Fruit fly (Drosophila melanogaster) whole organism, wandering third instar larva: ENCODE data around the gene CG10175.

Experiments used
- CG32264 ChIP-seq: fragments of 200-800 bp; sonication (Bioruptor generic); optimal IDR thresholded peaks from 2 replicates; lab custom pipeline; 2016; ENCODE audit warnings: missing biosample characterization, missing genetic modification characterization
- CG9705 ChIP-seq: fragments of 200-800 bp; sonication (Bioruptor generic); optimal IDR thresholded peaks from 2 replicates; lab custom pipeline; 2018; ENCODE audit warnings: missing biosample characterization, mild to moderate bottlenecking, missing genetic modification characterization
- CrebA ChIP-seq: fragments of 200-800 bp; sonication (Bioruptor generic); optimal IDR thresholded peaks from 2 replicates; lab custom pipeline; 2016; ENCODE audit warnings: missing biosample characterization, mild to moderate bottlenecking, missing genetic modification characterization, borderline replicate concordance
- Dfd ChIP-seq: fragments of >200 bp; optimal IDR thresholded peaks from 2 replicates; lab custom pipeline; 2017; ENCODE audit warnings: missing biosample characterization, missing genetic modification characterization
- Dif ChIP-seq: fragments of 200-275, 200-300 bp; sonication (Bioruptor generic); optimal IDR thresholded peaks from 2 replicates; lab custom pipeline; 2018; ENCODE audit warnings: missing biosample characterization, missing genetic modification characterization; ENCODE audit not compliant: partially characterized antibody
- HLH106 ChIP-seq: fragments of 200-800 bp; optimal IDR thresholded peaks from 3 replicates; lab custom pipeline; 2019; ENCODE audit warnings: missing biosample characterization, mild to moderate bottlenecking, missing genetic modification characterization, moderate library complexity
- Hnf4 ChIP-seq: fragments of 200-800 bp; sonication (Bioruptor generic); optimal IDR thresholded peaks from 2 replicates; lab custom pipeline; 2016; ENCODE audit warnings: missing biosample characterization, mild to moderate bottlenecking, missing genetic modification characterization
- Hr78 ChIP-seq: fragments of >200 bp; optimal IDR thresholded peaks from 2 replicates; lab custom pipeline; 2017; ENCODE audit warnings: missing biosample characterization, missing genetic modification characterization
- Hr83 ChIP-seq: fragments of 200-300 bp; sonication (Bioruptor generic); optimal IDR thresholded peaks from 2 replicates; lab custom pipeline; 2016; ENCODE audit warnings: missing biosample characterization, mild to moderate bottlenecking, missing genetic modification characterization, moderate library complexity; ENCODE audit not compliant: poor library complexity, severe bottlenecking
- Jra ChIP-seq: sonication (Bioruptor generic); optimal IDR thresholded peaks from 2 replicates; lab custom pipeline; 2016; ENCODE audit warnings: missing biosample characterization, missing genetic modification characterization
- Mio ChIP-seq: sonication (Bioruptor generic); optimal IDR thresholded peaks from 2 replicates; lab custom pipeline; 2016; ENCODE audit warnings: missing biosample characterization, missing genetic modification characterization
- Myc ChIP-seq: fragments of >200 bp; optimal IDR thresholded peaks from 2 replicates; lab custom pipeline; 2017
- OdsH ChIP-seq: fragments of 200-800 bp; sonication (Bioruptor generic); optimal IDR thresholded peaks from 2 replicates; lab custom pipeline; 2016; ENCODE audit warnings: missing biosample characterization, mild to moderate bottlenecking, missing genetic modification characterization
- Rel ChIP-seq, 2 experiments: fragments of 200-800 bp; sonication (Bioruptor generic) in 1 of 2; optimal IDR thresholded peaks; 2 replicates in 1 of 2; 3 replicates in 1 of 2; lab custom pipeline; 2016 to 2019; ENCODE audit warnings: mild to moderate bottlenecking in 2 of 2, missing biosample characterization in 2 of 2, missing genetic modification characterization in 2 of 2, moderate library complexity in 1 of 2
- Sp1 ChIP-seq: fragments of 200-800 bp; sonication (Bioruptor generic); optimal IDR thresholded peaks from 3 replicates; lab custom pipeline; 2019; ENCODE audit warnings: missing biosample characterization, mild to moderate bottlenecking, missing genetic modification characterization, moderate library complexity
- Vsx2 ChIP-seq: fragments of 200-300, 225-300 bp; sonication (Bioruptor generic); optimal IDR thresholded peaks from 2 replicates; lab custom pipeline; 2018; ENCODE audit warnings: missing biosample characterization, missing genetic modification characterization; ENCODE audit not compliant: partially characterized antibody
- br ChIP-seq: fragments of 200-800 bp; sonication (Bioruptor generic); optimal IDR thresholded peaks from 2 replicates; lab custom pipeline; 2016; ENCODE audit warnings: missing biosample characterization, missing genetic modification characterization
- brk ChIP-seq: fragments of 200-800 bp; sonication (Bioruptor generic); optimal IDR thresholded peaks from 2 replicates; lab custom pipeline; 2016; ENCODE audit warnings: missing biosample characterization, mild to moderate bottlenecking, missing genetic modification characterization
- dl ChIP-seq, 2 experiments: fragments of 175-275, 200-275 bp in 1 of 2; fragments of 200-275 bp in 1 of 2; sonication (Bioruptor generic); optimal IDR thresholded peaks; lab custom pipeline; 2018; ENCODE audit warnings: mild to moderate bottlenecking in 2 of 2, missing biosample characterization in 2 of 2, missing genetic modification characterization in 2 of 2, moderate library complexity in 2 of 2; ENCODE audit not compliant: partially characterized antibody in 2 of 2, insufficient read depth in 1 of 2
- dmrt93B ChIP-seq: fragments of 200-800 bp; sonication (Bioruptor generic); optimal IDR thresholded peaks from 2 replicates; lab custom pipeline; 2018; ENCODE audit warnings: missing biosample characterization, mild to moderate bottlenecking, missing genetic modification characterization
- ey ChIP-seq: fragments of 200-800 bp; sonication (Bioruptor generic); optimal IDR thresholded peaks from 2 replicates; lab custom pipeline; 2016; ENCODE audit warnings: missing biosample characterization, missing genetic modification characterization
- foxo ChIP-seq, 2 experiments: fragments of 200-800 bp; sonication (Bioruptor generic); optimal IDR thresholded peaks; 2 replicates in 1 of 2; 3 replicates in 1 of 2; lab custom pipeline; 2016 to 2017; ENCODE audit warnings: missing biosample characterization in 2 of 2, missing genetic modification characterization in 2 of 2
- fru ChIP-seq: fragments of 200-800 bp; sonication (Bioruptor generic); optimal IDR thresholded peaks from 3 replicates; lab custom pipeline; 2016; ENCODE audit warnings: missing biosample characterization, mild to moderate bottlenecking, missing genetic modification characterization
- h ChIP-seq: fragments of 200-800 bp; sonication (Bioruptor generic); optimal IDR thresholded peaks from 3 replicates; lab custom pipeline; 2016; ENCODE audit warnings: missing biosample characterization, mild to moderate bottlenecking, missing genetic modification characterization
- lola ChIP-seq: fragments of >200 bp; optimal IDR thresholded peaks from 2 replicates; lab custom pipeline; 2017; ENCODE audit warnings: missing biosample characterization, missing genetic modification characterization
- pan ChIP-seq: fragments of >200 bp; optimal IDR thresholded peaks from 2 replicates; lab custom pipeline; 2017
- psq ChIP-seq: fragments of 200-800 bp; sonication (Bioruptor generic); optimal IDR thresholded peaks from 3 replicates; lab custom pipeline; 2017; ENCODE audit warnings: missing biosample characterization, mild to moderate bottlenecking, missing genetic modification characterization, moderate library complexity
- rgr ChIP-seq: fragments of 200-800 bp; sonication (Bioruptor generic); optimal IDR thresholded peaks from 3 replicates; lab custom pipeline; 2016; ENCODE audit warnings: missing biosample characterization, mild to moderate bottlenecking, missing genetic modification characterization
- sv ChIP-seq: fragments of 200-800 bp; sonication (Bioruptor generic); optimal IDR thresholded peaks from 3 replicates; lab custom pipeline; 2016; ENCODE audit warnings: missing biosample characterization, missing genetic modification characterization
- tai ChIP-seq: sonication (Bioruptor generic); optimal IDR thresholded peaks from 2 replicates; lab custom pipeline; 2016; ENCODE audit warnings: missing biosample characterization, missing genetic modification characterization
- usp ChIP-seq: fragments of >200 bp; optimal IDR thresholded peaks from 2 replicates; lab custom pipeline; 2017; ENCODE audit warnings: missing biosample characterization, missing genetic modification characterization
- woc ChIP-seq: sonication (Bioruptor generic); optimal IDR thresholded peaks from 2 replicates; lab custom pipeline; 2016; ENCODE audit warnings: missing biosample characterization, mild to moderate bottlenecking, missing genetic modification characterization

CG10175 gene

dm6 chr3R:23496488-23496887 is 34.3 kb downstream of the CG10175 start:
- TF ChIP-seq Rel (GFP tag; optimal IDR thresholded peaks at IDR 0.05; lab: Kevin White, UChicago) (no peak), Rel (tag; optimal IDR thresholded peaks at IDR 0.05; lab: Kevin White, UChicago) (no peak), CG32264 (GFP tag; lab: Kevin White, UChicago) (no peak), h (peak; percentile 61), rgr (peak; percentile 61), HLH106 (tag; lab: Kevin White, UChicago) (peak; percentile 78), Mio (GFP tag; lab: Kevin White, UChicago) (no peak), Dif (GFP tag; lab: Kevin White, UChicago) (no peak), sv (GFP tag; lab: Kevin White, UChicago) (no peak), Hr78 (GFP tag; lab: Kevin White, UChicago) (no peak), psq (GFP tag; lab: Kevin White, UChicago) (peak; percentile 82), fru (peak; percentile 43), Myc (lab: Kevin White, UChicago) (no peak), Sp1 (peak; percentile 87), CG9705 (GFP tag; lab: Kevin White, UChicago) (peak; percentile 20), Hr83 (GFP tag; lab: Kevin White, UChicago) (no peak), ey (peak; percentile 19), OdsH (peak; percentile 71), pan (no peak), foxo (GFP tag; optimal IDR thresholded peaks at IDR 0.05; lab: Kevin White, UChicago) (peak in 1 of 2 experiments; percentile 72), dmrt93B (GFP tag; lab: Kevin White, UChicago) (peak; percentile 29), brk (no peak), woc (GFP tag; lab: Kevin White, UChicago) (peak; percentile 48)

- TF ChIP-seq psq (GFP tag; lab: Kevin White, UChicago) (no peak), Jra (no peak), Hnf4 (GFP tag; lab: Kevin White, UChicago) (no peak), OdsH (no peak), pan (no peak), Hr83 (GFP tag; lab: Kevin White, UChicago) (no peak)
These were observed 43.6 kb downstream of the CG10175 start, which contains the start of gene Ir94h for dm6 chr3R:23487201-23487600. Gene Ir94h (plus strand): TSS chr3R:23487501.

dm6 chr3R:23486743-23487142 is 44.0 kb downstream of the CG10175 start:
- peak; percentile 75 for TF ChIP-seq woc (GFP tag; lab: Kevin White, UChicago)
- no peak for TF ChIP-seq Mio (GFP tag; lab: Kevin White, UChicago)
- TF ChIP-seq OdsH: peak; percentile 78
- TF ChIP-seq ey: peak; percentile 81
- TF ChIP-seq rgr: peak; percentile 74
- peak in 1 of 2 experiments; percentile 81 for TF ChIP-seq foxo (GFP tag; optimal IDR thresholded peaks at IDR 0.05; lab: Kevin White, UChicago)
- TF ChIP-seq CG32264 (GFP tag; lab: Kevin White, UChicago): peak; percentile 35
- TF ChIP-seq dmrt93B (GFP tag; lab: Kevin White, UChicago): peak; percentile 69
- peak; percentile 74 for TF ChIP-seq psq (GFP tag; lab: Kevin White, UChicago)
- TF ChIP-seq CrebA (GFP tag; lab: Kevin White, UChicago): peak; percentile 10
- no peak for TF ChIP-seq dl (GFP tag; optimal IDR thresholded peaks at IDR 0.05; lab: Kevin White, UChicago; ENCODE audit: insufficient read depth in 1 of 2, partially characterized antibody in 2 of 2)
- TF ChIP-seq lola (GFP tag; lab: Kevin White, UChicago): no peak
- peak; percentile 85 for TF ChIP-seq h
- no peak for TF ChIP-seq sv (GFP tag; lab: Kevin White, UChicago)
- TF ChIP-seq br (GFP tag; lab: Kevin White, UChicago): peak; percentile 85
- TF ChIP-seq Jra: no peak
- no peak for TF ChIP-seq usp
- TF ChIP-seq Sp1: peak; percentile 74
- peak; percentile 48 for TF ChIP-seq Hnf4 (GFP tag; lab: Kevin White, UChicago)
- peak; percentile 77 for TF ChIP-seq HLH106 (tag; lab: Kevin White, UChicago)
- no peak for TF ChIP-seq Vsx2 (GFP tag; lab: Kevin White, UChicago)
- TF ChIP-seq CG9705 (GFP tag; lab: Kevin White, UChicago): no peak
- TF ChIP-seq fru: peak; percentile 86
- TF ChIP-seq, all 38 proteins: peak for 15

dm6 chr3R:23483563-23483962 is 47.2 kb downstream of the CG10175 start, which contains the start of gene Ir94g:
Gene Ir94g (plus strand): TSS chr3R:23483863.
- no peak for TF ChIP-seq tai
- TF ChIP-seq Myc (lab: Kevin White, UChicago): no peak
- TF ChIP-seq lola (GFP tag; lab: Kevin White, UChicago): no peak
- TF ChIP-seq CG9705 (GFP tag; lab: Kevin White, UChicago): no peak
- TF ChIP-seq Sp1: no peak
- TF ChIP-seq Dif (GFP tag; lab: Kevin White, UChicago): no peak
- no peak for TF ChIP-seq Hr78 (GFP tag; lab: Kevin White, UChicago)
- no peak for TF ChIP-seq CrebA (GFP tag; lab: Kevin White, UChicago)
- TF ChIP-seq Dfd (GFP tag; lab: Kevin White, UChicago): no peak
- TF ChIP-seq Vsx2 (GFP tag; lab: Kevin White, UChicago): no peak
